Worm (Caenorhabditis elegans) whole organism, L2 larva: ENCODE data around the gene msp-40.

ENCODE experiments used
- C34F6.9 ChIP-seq: fragments of 150-350 bp; optimal IDR thresholded peaks from 2 replicates; lab custom pipeline; 2014; ENCODE audit warnings: missing biosample characterization, missing genetic modification characterization
- R02D3.7 ChIP-seq: fragments of 150-350 bp; optimal IDR thresholded peaks from 2 replicates; lab custom pipeline; 2014; ENCODE audit warnings: missing biosample characterization, missing genetic modification characterization
- ZK546.5 ChIP-seq: sonication (generic microtip); optimal IDR thresholded peaks from 2 replicates; lab custom pipeline; 2017; ENCODE audit warnings: missing biosample characterization, missing genetic modification characterization
- ama-1 ChIP-seq: fragments of 150-350 bp; optimal IDR thresholded peaks from 2 replicates; lab custom pipeline; 2018; ENCODE audit warnings: inconsistent platforms
- blmp-1 ChIP-seq: sonication (generic microtip); optimal IDR thresholded peaks from 2 replicates; lab custom pipeline; 2017; ENCODE audit warnings: missing genetic modification characterization, mild to moderate bottlenecking, missing compliant biosample characterization, antibody characterized with exemption, moderate library complexity; ENCODE audit not compliant: insufficient read depth
- ceh-16 ChIP-seq: fragments of 150-350 bp; optimal IDR thresholded peaks from 2 replicates; lab custom pipeline; 2014; ENCODE audit warnings: missing biosample characterization, missing genetic modification characterization
- ceh-82 ChIP-seq: fragments of 150-350 bp; optimal IDR thresholded peaks from 2 replicates; lab custom pipeline; 2014; ENCODE audit warnings: missing biosample characterization, missing genetic modification characterization
- crh-2 ChIP-seq: sonication (generic microtip); optimal IDR thresholded peaks from 2 replicates; lab custom pipeline; 2017; ENCODE audit warnings: missing biosample characterization, missing genetic modification characterization
- dmd-4 ChIP-seq: sonication (generic microtip); optimal IDR thresholded peaks from 2 replicates; lab custom pipeline; 2017; ENCODE audit warnings: missing biosample characterization, missing genetic modification characterization
- elt-1 ChIP-seq: fragments of 150-350 bp; optimal IDR thresholded peaks from 2 replicates; lab custom pipeline; 2014; ENCODE audit warnings: missing biosample characterization, missing genetic modification characterization
- elt-3 ChIP-seq: sonication (generic microtip); optimal IDR thresholded peaks from 2 replicates; lab custom pipeline; 2017; ENCODE audit warnings: missing biosample characterization, missing genetic modification characterization
- fos-1 ChIP-seq: fragments of 150-350 bp; optimal IDR thresholded peaks from 2 replicates; lab custom pipeline; 2014; ENCODE audit warnings: missing biosample characterization, missing genetic modification characterization
- lin-11 ChIP-seq: fragments of 150-350 bp; sonication (generic microtip); optimal IDR thresholded peaks from 2 replicates; lab custom pipeline; 2014; ENCODE audit warnings: missing biosample characterization, missing genetic modification characterization, inconsistent platforms, mixed read lengths
- lsy-2 ChIP-seq, 2 experiments: fragments of 150-350 bp in 1 of 2; sonication (generic microtip) in 1 of 2; optimal IDR thresholded peaks; 2 replicates each; lab custom pipeline; 2014 to 2017; ENCODE audit warnings: missing biosample characterization in 2 of 2, missing genetic modification characterization in 2 of 2
- mab-5 ChIP-seq: fragments of 150-350 bp; optimal IDR thresholded peaks from 2 replicates; lab custom pipeline; 2014; ENCODE audit warnings: missing biosample characterization, missing genetic modification characterization
- mbf-1 ChIP-seq: sonication (generic microtip); optimal IDR thresholded peaks from 2 replicates; lab custom pipeline; 2017; ENCODE audit warnings: missing biosample characterization, missing genetic modification characterization
- mdl-1 ChIP-seq, 2 experiments: fragments of 150-350 bp in 1 of 2; sonication (generic microtip) in 1 of 2; optimal IDR thresholded peaks; 2 replicates each; lab custom pipeline; 2017; ENCODE audit warnings: missing biosample characterization in 2 of 2, missing genetic modification characterization in 2 of 2
- nhr-12 ChIP-seq: fragments of 150-350 bp; optimal IDR thresholded peaks from 2 replicates; lab custom pipeline; 2014; ENCODE audit warnings: missing biosample characterization, missing genetic modification characterization
- nhr-129 ChIP-seq: fragments of 150-350 bp; optimal IDR thresholded peaks from 2 replicates; lab custom pipeline; 2014; ENCODE audit warnings: missing biosample characterization, missing genetic modification characterization
- nhr-21 ChIP-seq: fragments of 150-350 bp; optimal IDR thresholded peaks from 2 replicates; lab custom pipeline; 2014; ENCODE audit warnings: missing biosample characterization, missing genetic modification characterization
- nhr-23 ChIP-seq: fragments of 150-350 bp; optimal IDR thresholded peaks from 2 replicates; lab custom pipeline; 2014; ENCODE audit warnings: missing biosample characterization, missing genetic modification reagents, missing genetic modification characterization
- nhr-25 ChIP-seq: fragments of 150-350 bp; sonication (generic microtip); optimal IDR thresholded peaks from 3 replicates; lab custom pipeline; 2014; ENCODE audit warnings: missing biosample characterization, missing genetic modification characterization
- nhr-6 ChIP-seq: fragments of 150-350 bp; optimal IDR thresholded peaks from 2 replicates; lab custom pipeline; 2014; ENCODE audit warnings: missing biosample characterization, missing genetic modification characterization
- peb-1 ChIP-seq: fragments of 150-350 bp; optimal IDR thresholded peaks from 2 replicates; lab custom pipeline; 2014; ENCODE audit warnings: missing biosample characterization, missing genetic modification characterization
- sem-4 ChIP-seq: fragments of 150-350 bp; optimal IDR thresholded peaks from 2 replicates; lab custom pipeline; 2014; ENCODE audit warnings: missing biosample characterization, missing genetic modification reagents, missing genetic modification characterization
- snpc-4 ChIP-seq: fragments of 150-350 bp; optimal IDR thresholded peaks from 2 replicates; lab custom pipeline; 2014; ENCODE audit warnings: missing biosample characterization, missing genetic modification characterization
- unc-39 ChIP-seq: fragments of 150-350 bp; optimal IDR thresholded peaks from 2 replicates; lab custom pipeline; 2014; ENCODE audit warnings: missing biosample characterization, missing genetic modification characterization
- unc-55 ChIP-seq: fragments of 150-350 bp; sonication (generic microtip); optimal IDR thresholded peaks from 3 replicates; lab custom pipeline; 2014; ENCODE audit warnings: missing biosample characterization, missing genetic modification reagents, missing genetic modification characterization
- unc-62 ChIP-seq: fragments of 150-350 bp; optimal IDR thresholded peaks from 2 replicates; lab custom pipeline; 2014; ENCODE audit warnings: missing biosample characterization, missing genetic modification reagents, missing genetic modification characterization
- zag-1 ChIP-seq: fragments of 150-350 bp; optimal IDR thresholded peaks from 2 replicates; lab custom pipeline; 2014; ENCODE audit warnings: missing biosample characterization, missing genetic modification characterization
- ztf-4 ChIP-seq: fragments of 150-350 bp; optimal IDR thresholded peaks from 2 replicates; lab custom pipeline; 2014; ENCODE audit warnings: missing biosample characterization, missing genetic modification characterization

The msp-40 gene

ce11 chrII:4866045-4866444, 40.8 kb downstream of the msp-40 start:
- TF ChIP-seq ama-1 (lab: Kevin White, UChicago) (peak; percentile 81), blmp-1 (tag; lab: Kevin White, UChicago) (peak; percentile 67), elt-3 (peak; percentile 41), nhr-21 (peak; percentile 84), nhr-25 (tag; lab: Kevin White, UChicago) (peak; percentile 47), mbf-1 (tag; lab: Kevin White, UChicago) (no peak), fos-1 (tag; lab: Kevin White, UChicago) (peak; percentile 27), unc-62 (GFP tag; lab: Kevin White, UChicago) (peak; percentile 56), nhr-129 (tag; lab: Kevin White, UChicago) (no peak)

- TF ChIP-seq peb-1 (no peak), lin-11 (no peak), R02D3.7 (tag; lab: Kevin White, UChicago) (no peak), lsy-2 (tag; optimal IDR thresholded peaks at IDR 0.05; lab: Kevin White, UChicago) (no peak), elt-1 (tag; lab: Kevin White, UChicago) (no peak), unc-39 (tag; lab: Kevin White, UChicago) (no peak), snpc-4 (tag; lab: Kevin White, UChicago) (no peak), ceh-82 (tag; lab: Kevin White, UChicago) (no peak), C34F6.9 (no peak), nhr-25 (tag; lab: Kevin White, UChicago) (no peak), ceh-16 (tag; lab: Kevin White, UChicago) (no peak)
Measured at ce11 chrII:4867476-4867875, 42.3 kb downstream of the msp-40 start, which contains the start of gene col-17. TSS of gene col-17 (minus strand) at chrII:4867576.

- no peak for TF ChIP-seq unc-55 (GFP tag; lab: Kevin White, UChicago)
- no peak for TF ChIP-seq nhr-6 (tag; lab: Kevin White, UChicago)
- no peak for TF ChIP-seq ztf-4 (tag; lab: Kevin White, UChicago)
- no peak for TF ChIP-seq fos-1 (tag; lab: Kevin White, UChicago)
- TF ChIP-seq mbf-1 (tag; lab: Kevin White, UChicago) = no peak
- no peak for TF ChIP-seq nhr-12 (tag; lab: Kevin White, UChicago)
- no peak for TF ChIP-seq ama-1 (lab: Kevin White, UChicago)
- TF ChIP-seq nhr-25 (tag; lab: Kevin White, UChicago) = no peak
- TF ChIP-seq mab-5 (tag; lab: Kevin White, UChicago) = no peak
- no peak for TF ChIP-seq elt-3
Measured at ce11 chrII:4869793-4870343, 44.7 kb downstream of the msp-40 start.

- no peak for TF ChIP-seq mbf-1 (tag; lab: Kevin White, UChicago)
- no peak for TF ChIP-seq dmd-4 (tag; lab: Kevin White, UChicago)
- TF ChIP-seq crh-2 (tag; lab: Kevin White, UChicago) = no peak
- TF ChIP-seq ama-1 (lab: Kevin White, UChicago) = no peak
- no peak for TF ChIP-seq ZK546.5 (tag; lab: Kevin White, UChicago)
- TF ChIP-seq ztf-4 (tag; lab: Kevin White, UChicago) = no peak
- no peak for TF ChIP-seq nhr-23 (tag; lab: Kevin White, UChicago)
Measured at ce11 chrII:4870691-4871090, 45.5 kb downstream of the msp-40 start, which contains the start of gene col-20. TSS of gene col-20 (minus strand) at chrII:4870791.

- TF ChIP-seq sem-4 (no peak), lin-11 (no peak), nhr-23 (tag; lab: Kevin White, UChicago) (no peak), blmp-1 (tag; lab: Kevin White, UChicago) (peak; percentile 53), lsy-2 (tag; optimal IDR thresholded peaks at IDR 0.05; lab: Kevin White, UChicago) (no peak), nhr-12 (tag; lab: Kevin White, UChicago) (no peak), ZK546.5 (tag; lab: Kevin White, UChicago) (no peak)
Measured at ce11 chrII:4871834-4872233, 46.6 kb downstream of the msp-40 start.

ce11 chrII:4873029-4873428, 47.8 kb downstream of the msp-40 start, which contains the start of gene col-73:
TSS of gene col-73 (minus strand) at chrII:4873129.
- TF ChIP-seq zag-1 = no peak
- no peak for TF ChIP-seq mdl-1 (tag; optimal IDR thresholded peaks at IDR 0.05; lab: Kevin White, UChicago)
